Fruit fly (Drosophila melanogaster) whole organism, embryonic: ENCODE measurements around the gene CG33654.

Experiments
- ATbp ChIP-seq: fragments of 200-800 bp; sonication (Bioruptor generic); optimal IDR thresholded peaks from 2 replicates; lab custom pipeline; 2017; ENCODE audit warnings: missing biosample characterization, mild to moderate bottlenecking, missing genetic modification characterization, missing genetic modification reagents
- Bdp1 ChIP-seq: fragments of 200-800 bp; sonication (Bioruptor generic); optimal IDR thresholded peaks from 3 replicates; lab custom pipeline; 2016; ENCODE audit warnings: missing biosample characterization, missing genetic modification characterization
- CG11456 ChIP-seq: fragments of 200-800 bp; sonication (Bioruptor generic); IDR thresholded peaks from 3 replicates; pipeline ENCODE4 v1.3.6; 2022; ENCODE audit warnings: missing biosample characterization, missing genetic modification characterization
- CG16779 ChIP-seq: fragments of 200-800 bp; sonication (Bioruptor generic); IDR thresholded peaks from 2 replicates; pipeline ENCODE4 v1.3.6; 2022; ENCODE audit warnings: missing biosample characterization, missing genetic modification characterization
- CG16813 ChIP-seq: fragments of 200-800 bp; sonication (Bioruptor generic); IDR thresholded peaks from 3 replicates; pipeline ENCODE4 v1.3.6; 2022; ENCODE audit warnings: missing biosample characterization, missing genetic modification characterization; ENCODE audit not compliant: partially characterized antibody
- CG3163 ChIP-seq: fragments of 200-800 bp; sonication (Bioruptor generic); optimal IDR thresholded peaks from 3 replicates; lab custom pipeline; 2016; ENCODE audit warnings: missing biosample characterization, missing genetic modification characterization
- CG3407 ChIP-seq: fragments of 200-800 bp; sonication (Bioruptor generic); optimal IDR thresholded peaks from 2 replicates; lab custom pipeline; 2018; ENCODE audit warnings: missing biosample characterization, mild to moderate bottlenecking, missing genetic modification characterization
- CG3847 ChIP-seq: fragments of 200-800 bp; sonication (Bioruptor generic); IDR thresholded peaks from 2 replicates; pipeline ENCODE4 v1.3.6; 2022; ENCODE audit warnings: missing biosample characterization, missing genetic modification characterization
- CG4282 ChIP-seq: fragments of 200-800 bp; sonication (Bioruptor generic); optimal IDR thresholded peaks from 2 replicates; lab custom pipeline; 2016; ENCODE audit warnings: missing biosample characterization, missing genetic modification characterization
- CG4707 ChIP-seq: fragments of 200-800 bp; sonication (Bioruptor generic); optimal IDR thresholded peaks from 2 replicates; lab custom pipeline; 2018; ENCODE audit warnings: missing biosample characterization, mild to moderate bottlenecking, missing genetic modification characterization, moderate library complexity
- CG4820 ChIP-seq: fragments of 200-800 bp; sonication (Bioruptor generic); optimal IDR thresholded peaks from 3 replicates; lab custom pipeline; 2016; ENCODE audit warnings: missing biosample characterization, missing genetic modification characterization
- CG6175 ChIP-seq: fragments of 200-800 bp; sonication (Bioruptor generic); IDR thresholded peaks from 3 replicates; pipeline ENCODE4 v1.3.6; 2022; ENCODE audit warnings: missing biosample characterization, missing genetic modification characterization
- CG6254 ChIP-seq: fragments of 200-800 bp; sonication (Bioruptor generic); optimal IDR thresholded peaks from 3 replicates; lab custom pipeline; 2017; ENCODE audit warnings: mild to moderate bottlenecking, missing biosample characterization, missing genetic modification reagents, missing genetic modification characterization
- CG6683 ChIP-seq: fragments of 200-800 bp; sonication (Bioruptor generic); optimal IDR thresholded peaks from 2 replicates; lab custom pipeline; 2017; ENCODE audit warnings: missing biosample characterization, mild to moderate bottlenecking, missing genetic modification characterization, missing genetic modification reagents
- CG8359 ChIP-seq: fragments of 200-800 bp; sonication (Bioruptor generic); optimal IDR thresholded peaks from 2 replicates; lab custom pipeline; 2017; ENCODE audit warnings: missing biosample characterization, mild to moderate bottlenecking, missing genetic modification characterization, borderline replicate concordance
- CHES-1-like ChIP-seq: fragments of 200-800 bp; sonication (Bioruptor generic); optimal IDR thresholded peaks from 2 replicates; lab custom pipeline; 2016; ENCODE audit warnings: missing biosample characterization, missing genetic modification characterization
- D19B ChIP-seq: fragments of 200-800 bp; sonication (Bioruptor generic); optimal IDR thresholded peaks from 2 replicates; lab custom pipeline; 2017; ENCODE audit warnings: missing biosample characterization, mild to moderate bottlenecking, missing genetic modification characterization
- Dek ChIP-seq: fragments of 200-800 bp; sonication (Bioruptor generic); optimal IDR thresholded peaks from 3 replicates; lab custom pipeline; 2019; ENCODE audit warnings: missing biosample characterization, mild to moderate bottlenecking, missing genetic modification characterization, moderate library complexity
- Dip2 ChIP-seq: fragments of 200-800 bp; sonication (Bioruptor generic); IDR thresholded peaks from 2 replicates; pipeline ENCODE4 v1.3.6; 2022; ENCODE audit warnings: missing biosample characterization, missing genetic modification characterization
- E2f2 ChIP-seq: fragments of 200-800 bp; sonication (Bioruptor generic); IDR thresholded peaks from 2 replicates; pipeline ENCODE4 v1.3.6; 2022; ENCODE audit warnings: missing biosample characterization, missing genetic modification characterization
- Eip74EF ChIP-seq, 2 experiments: fragments of 200-800 bp in 1 of 2; fragments of >200 bp in 1 of 2; sonication (Bioruptor generic) in 1 of 2; optimal IDR thresholded peaks; 2 replicates each; lab custom pipeline; 2017 to 2019; ENCODE audit warnings: missing biosample characterization in 2 of 2, missing genetic modification characterization in 2 of 2, mild to moderate bottlenecking in 1 of 2, moderate library complexity in 1 of 2
- Gsc ChIP-seq: fragments of 200-800 bp; sonication (Bioruptor generic); IDR thresholded peaks from 2 replicates; pipeline ENCODE4 v1.3.6; 2022; ENCODE audit warnings: missing biosample characterization, missing genetic modification characterization
- Hand ChIP-seq: fragments of 200-800 bp; sonication (Bioruptor generic); optimal IDR thresholded peaks from 2 replicates; lab custom pipeline; 2017; ENCODE audit warnings: mild to moderate bottlenecking, missing biosample characterization, missing genetic modification reagents, missing genetic modification characterization
- HmgD ChIP-seq: fragments of 200-800 bp; sonication (Bioruptor generic); optimal IDR thresholded peaks from 3 replicates; lab custom pipeline; 2016; ENCODE audit warnings: missing biosample characterization, missing genetic modification characterization
- Hmr ChIP-seq: fragments of 200-800 bp; sonication (Bioruptor generic); optimal IDR thresholded peaks from 3 replicates; lab custom pipeline; 2017; ENCODE audit warnings: mild to moderate bottlenecking, missing biosample characterization, missing genetic modification reagents, missing genetic modification characterization
- Myb ChIP-seq: fragments of 200-800 bp; sonication (Bioruptor generic); optimal IDR thresholded peaks from 2 replicates; lab custom pipeline; 2016; ENCODE audit warnings: missing biosample characterization, missing genetic modification characterization
- NC2α ChIP-seq: fragments of 200-800 bp; sonication (Bioruptor generic); optimal IDR thresholded peaks from 2 replicates; lab custom pipeline; 2016; ENCODE audit warnings: missing biosample characterization, missing genetic modification characterization
- Nf-YB ChIP-seq: fragments of 200-800 bp; sonication (Bioruptor generic); optimal IDR thresholded peaks from 3 replicates; lab custom pipeline; 2019; ENCODE audit warnings: missing biosample characterization, mild to moderate bottlenecking, missing genetic modification characterization, moderate library complexity
- Sox100B ChIP-seq: fragments of 200-800 bp; sonication (Bioruptor generic); optimal IDR thresholded peaks from 3 replicates; lab custom pipeline; 2018; ENCODE audit warnings: missing biosample characterization, mild to moderate bottlenecking, missing genetic modification characterization
- Sox102F ChIP-seq: fragments of 200-800 bp; sonication (Bioruptor generic); optimal IDR thresholded peaks from 2 replicates; lab custom pipeline; 2018; ENCODE audit warnings: missing biosample characterization, mild to moderate bottlenecking, missing genetic modification characterization, moderate library complexity
- Tbp ChIP-seq: fragments of >200 bp; optimal IDR thresholded peaks from 2 replicates; lab custom pipeline; 2018; ENCODE audit warnings: missing biosample characterization, missing genetic modification characterization
- Usf ChIP-seq: fragments of 200-800 bp; sonication (Bioruptor generic); optimal IDR thresholded peaks from 2 replicates; lab custom pipeline; 2017; ENCODE audit warnings: missing genotype, missing biosample characterization, missing genetic modification characterization
- Xrp1 ChIP-seq: fragments of 200-800 bp; sonication (Bioruptor generic); IDR thresholded peaks from 2 replicates; pipeline ENCODE4 v1.3.6; 2022; ENCODE audit warnings: missing biosample characterization, missing genetic modification characterization
- bigmax ChIP-seq: fragments of 200-800 bp; sonication (Bioruptor generic); optimal IDR thresholded peaks from 2 replicates; lab custom pipeline; 2018; ENCODE audit warnings: missing biosample characterization, mild to moderate bottlenecking, missing genetic modification characterization
- cg ChIP-seq: fragments of 200-800 bp; sonication (Bioruptor generic); optimal IDR thresholded peaks from 3 replicates; lab custom pipeline; 2019; ENCODE audit warnings: missing biosample characterization, mild to moderate bottlenecking, missing genetic modification characterization, moderate library complexity
- crp ChIP-seq, 2 experiments: fragments of 200-800 bp; sonication (Bioruptor generic); optimal IDR thresholded peaks; 2 replicates in 1 of 2; 3 replicates in 1 of 2; lab custom pipeline; 2017; ENCODE audit warnings: missing biosample characterization in 2 of 2, missing genetic modification characterization in 2 of 2, mild to moderate bottlenecking in 1 of 2, moderate library complexity in 1 of 2
- dimm ChIP-seq: fragments of 200-800 bp; sonication (Bioruptor generic); IDR thresholded peaks from 2 replicates; pipeline ENCODE4 v1.3.6; 2022; ENCODE audit warnings: missing biosample characterization, missing genetic modification characterization
- fd3F ChIP-seq: fragments of 200-800 bp; sonication (Bioruptor generic); optimal IDR thresholded peaks from 2 replicates; lab custom pipeline; 2018; ENCODE audit warnings: missing biosample characterization, mild to moderate bottlenecking, missing genetic modification characterization, moderate library complexity
- knrl ChIP-seq: fragments of 200-800 bp; sonication (Bioruptor generic); IDR thresholded peaks from 3 replicates; pipeline ENCODE4 v1.3.6; 2022; ENCODE audit warnings: missing biosample characterization, missing genetic modification characterization; ENCODE audit not compliant: partially characterized antibody
- luna ChIP-seq: fragments of 200-800 bp; sonication (Bioruptor generic); optimal IDR thresholded peaks from 2 replicates; lab custom pipeline; 2016; ENCODE audit warnings: missing biosample characterization, missing genetic modification characterization
- oc ChIP-seq: fragments of 200-800 bp; sonication (Bioruptor generic); optimal IDR thresholded peaks from 2 replicates; lab custom pipeline; 2018; ENCODE audit warnings: missing biosample characterization, mild to moderate bottlenecking, missing genetic modification characterization, moderate library complexity
- onecut ChIP-seq: fragments of 200-800 bp; sonication (Bioruptor generic); IDR thresholded peaks from 2 replicates; pipeline ENCODE4 v1.3.6; 2022; ENCODE audit warnings: missing biosample characterization, missing genetic modification characterization
- org-1 ChIP-seq: fragments of 200-800 bp; sonication (Bioruptor generic); optimal IDR thresholded peaks from 2 replicates; lab custom pipeline; 2017; ENCODE audit warnings: missing biosample characterization, missing genetic modification characterization
- pum ChIP-seq: fragments of 200-800 bp; sonication (Bioruptor generic); optimal IDR thresholded peaks from 2 replicates; lab custom pipeline; 2016; ENCODE audit warnings: missing biosample characterization, missing genetic modification characterization
- row ChIP-seq: fragments of 200-800 bp; sonication (Bioruptor generic); IDR thresholded peaks from 3 replicates; pipeline ENCODE4 v1.3.6; 2022; ENCODE audit warnings: missing biosample characterization, missing genetic modification characterization
- slbo ChIP-seq: fragments of 200-800 bp; sonication (Bioruptor generic); IDR thresholded peaks from 2 replicates; pipeline ENCODE4 v1.3.6; 2022; ENCODE audit warnings: missing biosample characterization, missing genetic modification characterization
- slou ChIP-seq: fragments of 200-800 bp; sonication (Bioruptor generic); optimal IDR thresholded peaks from 3 replicates; lab custom pipeline; 2016; ENCODE audit warnings: missing biosample characterization, missing genetic modification characterization
- tgo ChIP-seq: fragments of 200-800 bp; sonication (Bioruptor generic); IDR thresholded peaks from 3 replicates; pipeline ENCODE4 v1.3.6; 2022; ENCODE audit warnings: missing biosample characterization, missing genetic modification characterization
- tll ChIP-seq, 2 experiments: fragments of 200-800 bp in 1 of 2; fragments of >200 bp in 1 of 2; sonication (Bioruptor generic) in 1 of 2; optimal IDR thresholded peaks; 2 replicates each; lab custom pipeline; 2017 to 2019; ENCODE audit warnings: missing biosample characterization in 2 of 2, missing genetic modification characterization in 2 of 2, mild to moderate bottlenecking in 1 of 2, moderate library complexity in 1 of 2
- twi ChIP-seq: fragments of 200-800 bp; optimal IDR thresholded peaks from 2 replicates; lab custom pipeline; 2019; ENCODE audit warnings: missing biosample characterization, mild to moderate bottlenecking, missing genetic modification characterization, moderate library complexity
- zfh1 ChIP-seq: fragments of 200-800 bp; sonication (Bioruptor generic); IDR thresholded peaks from 3 replicates; pipeline ENCODE4 v1.3.6; 2022; ENCODE audit warnings: missing biosample characterization, missing genetic modification characterization

Gene CG33654

DNA sequence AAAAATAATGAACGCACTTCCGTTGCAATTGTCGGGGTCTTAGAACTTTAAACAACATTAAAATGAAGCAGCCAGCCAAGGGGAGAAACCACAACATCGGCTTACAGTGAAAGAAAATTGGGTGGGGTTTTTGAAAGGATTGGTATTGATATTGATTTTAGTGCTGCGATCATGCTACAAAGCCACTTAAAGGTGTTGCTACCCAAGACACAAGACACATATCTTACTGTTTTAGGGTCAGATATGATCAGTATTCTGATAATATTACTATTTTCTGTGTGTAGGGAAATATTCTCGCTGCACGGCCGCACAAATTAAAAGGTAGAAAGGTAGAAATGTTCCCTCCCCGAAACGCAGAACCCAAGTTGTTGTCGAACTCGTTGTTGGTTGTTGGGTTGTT is 22.1 kb upstream of the CG33654 start (continued):
- TF ChIP-seq CG16779 (GFP tag; lab: Robert Waterston, UW) (no peak), slbo (0 out of 2 replicates have a peak, but pooled peaks have one; percentile 3), Eip74EF (GFP tag; optimal IDR thresholded peaks at IDR 0.05; lab: Kevin White, UChicago) (no peak), CG4282 (no peak), dimm (GFP tag; lab: Robert Waterston, UW) (no peak), Hmr (no peak), fd3F (GFP tag; lab: Kevin White, UChicago) (no peak), Gsc (GFP tag; lab: Robert Waterston, UW) (no peak), CG8359 (GFP tag; lab: Kevin White, UChicago) (peak; percentile 42), CG3163 (GFP tag; lab: Kevin White, UChicago) (no peak), CG6175 (GFP tag; lab: Robert Waterston, UW) (no peak), Dek (tag; lab: Kevin White, UChicago) (no peak), CG4820 (GFP tag; lab: Kevin White, UChicago) (peak; percentile 42), Dip2 (GFP tag; lab: Robert Waterston, UW) (no peak), CHES-1-like (GFP tag; lab: Kevin White, UChicago) (no peak), knrl (GFP tag; lab: Robert Waterston, UW) (no peak), tgo (GFP tag; lab: Robert Waterston, UW) (no peak; the same call in 2 of the 3 replicates), E2f2 (GFP tag; lab: Robert Waterston, UW) (no peak), Tbp (GFP tag; lab: Kevin White, UChicago) (no peak), crp (GFP tag; optimal IDR thresholded peaks at IDR 0.05; lab: Kevin White, UChicago) (no peak), zfh1 (peak; percentile 68; the same call in 1 of the 3 replicates), CG11456 (no peak), bigmax (GFP tag; lab: Kevin White, UChicago) (no peak), tll (GFP tag; optimal IDR thresholded peaks at IDR 0.05; lab: Kevin White, UChicago) (no peak), slou (GFP tag; lab: Kevin White, UChicago) (no peak), Hand (GFP tag; lab: Kevin White, UChicago) (no peak), CG16813 (GFP tag; lab: Robert Waterston, UW) (no peak), Sox102F (GFP tag; lab: Kevin White, UChicago) (no peak), Myb (no peak), pum (peak; percentile 26), Sox100B (GFP tag; lab: Kevin White, UChicago) (no peak), twi (tag; lab: Kevin White, UChicago) (no peak), Xrp1 (peak; percentile 78), CG3847 (GFP tag; lab: Robert Waterston, UW) (no peak), org-1 (GFP tag; lab: Kevin White, UChicago) (no peak), NC2α (GFP tag; lab: Kevin White, UChicago) (no peak), CG4707 (GFP tag; lab: Kevin White, UChicago) (no peak), onecut (GFP tag; lab: Robert Waterston, UW) (no peak), oc (no peak), Bdp1 (no peak), CG3407 (GFP tag; lab: Kevin White, UChicago) (peak; percentile 24), CG6254 (GFP tag; lab: Kevin White, UChicago) (peak; percentile 54), cg (GFP tag; lab: Kevin White, UChicago) (no peak), HmgD (no peak), D19B (no peak), row (peak; percentile 43; the same call in 2 of the 3 replicates), ATbp (GFP tag; lab: Kevin White, UChicago) (no peak), CG6683 (GFP tag; lab: Kevin White, UChicago) (no peak), luna (GFP tag; lab: Kevin White, UChicago) (no peak), Usf (GFP tag; lab: Kevin White, UChicago) (peak; percentile 23), Nf-YB (GFP tag; lab: Kevin White, UChicago) (no peak)
